Fruit fly (Drosophila melanogaster) whole organism, embryonic: ENCODE results near the gene Adck5.
A peak's percentile ranks its signal among the peaks of the same experiment; 100 is the strongest.

Experiments used
- Asciz ChIP-seq: fragments of 200-800 bp; sonication (Bioruptor generic); optimal IDR thresholded peaks from 2 replicates; lab custom pipeline; 2017; ENCODE audit warnings: missing biosample characterization, mild to moderate bottlenecking, missing genetic modification characterization, missing genetic modification reagents
- Awh ChIP-seq: fragments of 200-800 bp; sonication (Bioruptor generic); IDR thresholded peaks from 2 replicates; pipeline ENCODE4, ENCODE4 v1.3.6; 2022; ENCODE audit warnings: missing biosample characterization, missing genetic modification characterization
- CG1024 ChIP-seq: fragments of 200-800 bp; sonication (Bioruptor generic); IDR thresholded peaks from 2 replicates; pipeline ENCODE4 v1.3.6; 2022; ENCODE audit warnings: missing biosample characterization, missing genetic modification characterization
- CG10543 ChIP-seq: fragments of 200-800 bp; sonication (Bioruptor generic); optimal IDR thresholded peaks from 3 replicates; lab custom pipeline; 2017; ENCODE audit warnings: missing biosample characterization, mild to moderate bottlenecking, missing genetic modification characterization, moderate library complexity
- CG10654 ChIP-seq: fragments of 200-800 bp; sonication (Bioruptor generic); optimal IDR thresholded peaks from 2 replicates; lab custom pipeline; 2016; ENCODE audit warnings: missing biosample characterization, missing genetic modification characterization
- CG12155 ChIP-seq: fragments of 200-800 bp; sonication (Bioruptor generic); optimal IDR thresholded peaks from 3 replicates; lab custom pipeline; 2016; ENCODE audit warnings: missing biosample characterization, missing genetic modification characterization
- CG13287 ChIP-seq: fragments of 200-800 bp; sonication (Bioruptor generic); IDR thresholded peaks from 2 replicates; pipeline ENCODE4 v1.3.6; 2022; ENCODE audit warnings: missing biosample characterization, missing genetic modification characterization; ENCODE audit not compliant: partially characterized antibody
- CG13424 ChIP-seq: fragments of 200-800 bp; sonication (Bioruptor generic); optimal IDR thresholded peaks from 2 replicates; lab custom pipeline; 2019; ENCODE audit warnings: missing biosample characterization, mild to moderate bottlenecking, missing genetic modification characterization, moderate library complexity
- CG13894 ChIP-seq: fragments of 200-800 bp; sonication (Bioruptor generic); optimal IDR thresholded peaks from 3 replicates; lab custom pipeline; 2018; ENCODE audit warnings: missing biosample characterization, mild to moderate bottlenecking, missing genetic modification characterization, moderate library complexity
- CG17359 ChIP-seq: fragments of 200-800 bp; sonication (Bioruptor generic); optimal IDR thresholded peaks from 3 replicates; lab custom pipeline; 2018; ENCODE audit warnings: missing biosample characterization, mild to moderate bottlenecking, missing genetic modification characterization, moderate library complexity
- CG17385 ChIP-seq: fragments of 200-800 bp; sonication (Bioruptor generic); optimal IDR thresholded peaks from 3 replicates; lab custom pipeline; 2018; ENCODE audit warnings: missing biosample characterization, mild to moderate bottlenecking, missing genetic modification characterization
- CG4282 ChIP-seq: fragments of 200-800 bp; sonication (Bioruptor generic); optimal IDR thresholded peaks from 2 replicates; lab custom pipeline; 2016; ENCODE audit warnings: missing biosample characterization, missing genetic modification characterization
- CG4707 ChIP-seq: fragments of 200-800 bp; sonication (Bioruptor generic); optimal IDR thresholded peaks from 2 replicates; lab custom pipeline; 2018; ENCODE audit warnings: missing biosample characterization, mild to moderate bottlenecking, missing genetic modification characterization, moderate library complexity
- CG4820 ChIP-seq: fragments of 200-800 bp; sonication (Bioruptor generic); optimal IDR thresholded peaks from 3 replicates; lab custom pipeline; 2016; ENCODE audit warnings: missing biosample characterization, missing genetic modification characterization
- CG5180 ChIP-seq: fragments of 200-800 bp; sonication (Bioruptor generic); optimal IDR thresholded peaks from 3 replicates; lab custom pipeline; 2017; ENCODE audit warnings: missing biosample characterization, missing genetic modification characterization, mild to moderate bottlenecking, moderate library complexity, missing genetic modification reagents
- CG7786 ChIP-seq: fragments of 200-800 bp; sonication (Bioruptor generic); optimal IDR thresholded peaks from 2 replicates; lab custom pipeline; 2016; ENCODE audit warnings: missing biosample characterization, missing genetic modification characterization
- Dek ChIP-seq: fragments of 200-800 bp; sonication (Bioruptor generic); optimal IDR thresholded peaks from 3 replicates; lab custom pipeline; 2019; ENCODE audit warnings: missing biosample characterization, mild to moderate bottlenecking, missing genetic modification characterization, moderate library complexity
- Drgx ChIP-seq: fragments of 200-800 bp; sonication (Bioruptor generic); IDR thresholded peaks from 2 replicates; pipeline ENCODE4 v1.3.6; 2022; ENCODE audit warnings: missing biosample characterization, missing genetic modification characterization
- Fer2 ChIP-seq: fragments of 200-800 bp; sonication (Bioruptor generic); optimal IDR thresholded peaks from 2 replicates; lab custom pipeline; 2018; ENCODE audit warnings: missing biosample characterization, mild to moderate bottlenecking, missing genetic modification characterization, moderate library complexity
- Hand ChIP-seq: fragments of 200-800 bp; sonication (Bioruptor generic); optimal IDR thresholded peaks from 2 replicates; lab custom pipeline; 2017; ENCODE audit warnings: mild to moderate bottlenecking, missing biosample characterization, missing genetic modification reagents, missing genetic modification characterization
- Hr39 ChIP-seq: fragments of >200 bp; optimal IDR thresholded peaks from 2 replicates; lab custom pipeline; 2017
- Hr78 ChIP-seq, 2 experiments: fragments of 200-800 bp in 1 of 2; fragments of >200 bp in 1 of 2; sonication (Bioruptor generic) in 1 of 2; optimal IDR thresholded peaks; 2 replicates each; lab custom pipeline; 2017 to 2019; ENCODE audit warnings: missing biosample characterization in 2 of 2, missing genetic modification characterization in 2 of 2, mild to moderate bottlenecking in 1 of 2, moderate library complexity in 1 of 2
- Med ChIP-seq: fragments of 200-800 bp; sonication (Bioruptor generic); peaks from one replicate; lab custom pipeline; 2016; ENCODE audit warnings: missing biosample characterization, missing genetic modification characterization, mild to moderate bottlenecking, inconsistent platforms, moderate library complexity
- Mes4 ChIP-seq: fragments of 200-800 bp; sonication (Bioruptor generic); optimal IDR thresholded peaks from 2 replicates; lab custom pipeline; 2016; ENCODE audit warnings: missing biosample characterization, missing genetic modification characterization
- bbx ChIP-seq: fragments of 200-800 bp; sonication (Bioruptor generic); IDR thresholded peaks from 2 replicates; pipeline ENCODE4 v1.3.6; 2022; ENCODE audit warnings: missing biosample characterization, missing genetic modification characterization; ENCODE audit not compliant: partially characterized antibody
- bowl ChIP-seq: fragments of 200-800 bp; sonication (Bioruptor generic); IDR thresholded peaks from 2 replicates; pipeline ENCODE4 v1.3.6; 2022; ENCODE audit warnings: missing biosample characterization, missing genetic modification characterization
- bsh ChIP-seq, 2 experiments: fragments of 200-800 bp; sonication (Bioruptor generic); optimal IDR thresholded peaks; 2 replicates each; lab custom pipeline; 2017 to 2018; ENCODE audit warnings: mild to moderate bottlenecking in 2 of 2, missing biosample characterization in 2 of 2, missing genetic modification characterization in 2 of 2, moderate library complexity in 1 of 2
- croc ChIP-seq: fragments of 200-800 bp; sonication (Bioruptor generic); conservative IDR thresholded peaks from 3 replicates; pipeline ENCODE4 v1.3.6; 2022; ENCODE audit warnings: missing biosample characterization, missing genetic modification characterization
- crol ChIP-seq: fragments of 200-800 bp; sonication (Bioruptor generic); IDR thresholded peaks from 2 replicates; pipeline ENCODE4 v1.3.6; 2022; ENCODE audit warnings: missing biosample characterization, missing genetic modification characterization
- en ChIP-seq: fragments of 200-800 bp; sonication (Bioruptor generic); optimal IDR thresholded peaks from 2 replicates; lab custom pipeline; 2016; ENCODE audit warnings: missing biosample characterization, missing genetic modification characterization
- eve ChIP-seq, 2 experiments: fragments of >200 bp; optimal IDR thresholded peaks; 2 replicates each; lab custom pipeline; 2017; ENCODE audit warnings: missing biosample characterization in 2 of 2, missing genetic modification characterization in 2 of 2
- fd102C ChIP-seq: fragments of 200-800 bp; sonication (Bioruptor generic); optimal IDR thresholded peaks from 2 replicates; lab custom pipeline; 2018; ENCODE audit warnings: missing biosample characterization, mild to moderate bottlenecking, missing genetic modification characterization, moderate library complexity
- grn ChIP-seq: fragments of 200-800 bp; sonication (Bioruptor generic); optimal IDR thresholded peaks from 3 replicates; lab custom pipeline; 2017; ENCODE audit warnings: missing biosample characterization, missing genetic modification characterization
- gro ChIP-seq: fragments of 200-800 bp; sonication (Bioruptor generic); optimal IDR thresholded peaks from 2 replicates; lab custom pipeline; 2016; ENCODE audit warnings: missing biosample characterization, missing genetic modification characterization
- kah ChIP-seq: fragments of 200-800 bp; sonication (Bioruptor generic); optimal IDR thresholded peaks from 2 replicates; lab custom pipeline; 2018; ENCODE audit warnings: missing biosample characterization, mild to moderate bottlenecking, missing genetic modification characterization
- kay ChIP-seq: fragments of 200-800 bp; sonication (Bioruptor generic); optimal IDR thresholded peaks from 2 replicates; lab custom pipeline; 2016; ENCODE audit warnings: missing biosample characterization, missing genetic modification characterization
- lilli ChIP-seq: fragments of 200-800 bp; sonication (Bioruptor generic); optimal IDR thresholded peaks from 3 replicates; lab custom pipeline; 2016; ENCODE audit warnings: missing biosample characterization, missing genetic modification characterization
- luna ChIP-seq: fragments of 200-800 bp; sonication (Bioruptor generic); optimal IDR thresholded peaks from 2 replicates; lab custom pipeline; 2016; ENCODE audit warnings: missing biosample characterization, missing genetic modification characterization
- pb ChIP-seq: fragments of 200-800 bp; sonication (Bioruptor generic); optimal IDR thresholded peaks from 3 replicates; lab custom pipeline; 2016; ENCODE audit warnings: missing biosample characterization, missing genetic modification characterization
- pros ChIP-seq: fragments of 200-800 bp; sonication (Bioruptor generic); optimal IDR thresholded peaks from 3 replicates; lab custom pipeline; 2019; ENCODE audit warnings: missing biosample characterization, mild to moderate bottlenecking, missing genetic modification characterization, moderate library complexity
- sd ChIP-seq: fragments of 200-800 bp; sonication (Bioruptor generic); optimal IDR thresholded peaks from 3 replicates; lab custom pipeline; 2018; ENCODE audit warnings: missing biosample characterization, mild to moderate bottlenecking, missing genetic modification characterization, moderate library complexity
- tap ChIP-seq: fragments of 200-800 bp; optimal IDR thresholded peaks from 3 replicates; lab custom pipeline; 2019; ENCODE audit warnings: missing biosample characterization, mild to moderate bottlenecking, missing genetic modification characterization, moderate library complexity
- vvl ChIP-seq: fragments of 200-800 bp; sonication (Bioruptor generic); IDR thresholded peaks from 2 replicates; pipeline ENCODE4 v1.3.6; 2022; ENCODE audit warnings: missing biosample characterization, missing genetic modification characterization
- wek ChIP-seq: fragments of 200-800 bp; sonication (Bioruptor generic); optimal IDR thresholded peaks from 3 replicates; lab custom pipeline; 2018; ENCODE audit warnings: missing biosample characterization, mild to moderate bottlenecking, missing genetic modification characterization, moderate library complexity

Adck5 gene

DNA sequence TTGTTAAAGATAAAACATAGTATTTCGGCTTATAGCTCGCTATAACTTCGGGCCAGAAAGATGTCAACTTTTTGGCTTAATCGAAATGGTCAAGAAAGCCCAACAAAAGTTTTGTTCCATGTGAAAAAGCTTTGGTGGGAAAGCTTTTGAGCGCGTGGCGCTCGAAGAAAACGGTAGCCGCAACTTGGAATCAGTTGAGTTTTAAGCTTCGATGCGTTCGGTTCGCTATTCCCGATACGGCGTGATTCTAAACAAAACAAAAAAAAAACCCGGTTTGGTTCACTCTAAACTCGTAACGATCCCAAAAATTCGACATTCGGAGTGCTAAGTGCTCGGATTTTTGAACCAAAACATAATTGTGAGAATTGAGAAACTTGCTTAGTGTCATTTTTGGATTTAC lies 33.8 kb upstream of the Adck5 start, which contains the start of gene IRSp53 (continued):
- TF ChIP-seq Hr39 (lab: Kevin White, UChicago) (no peak), Dek (no peak), CG4282 (no peak), kay (GFP tag; lab: Kevin White, UChicago) (no peak), luna (no peak), CG13287 (GFP tag; lab: Robert Waterston, UW) (peak; percentile 31; the same call in 1 of the 2 replicates)
- TF ChIP-seq, all 482 proteins: peak for 14

DNA sequence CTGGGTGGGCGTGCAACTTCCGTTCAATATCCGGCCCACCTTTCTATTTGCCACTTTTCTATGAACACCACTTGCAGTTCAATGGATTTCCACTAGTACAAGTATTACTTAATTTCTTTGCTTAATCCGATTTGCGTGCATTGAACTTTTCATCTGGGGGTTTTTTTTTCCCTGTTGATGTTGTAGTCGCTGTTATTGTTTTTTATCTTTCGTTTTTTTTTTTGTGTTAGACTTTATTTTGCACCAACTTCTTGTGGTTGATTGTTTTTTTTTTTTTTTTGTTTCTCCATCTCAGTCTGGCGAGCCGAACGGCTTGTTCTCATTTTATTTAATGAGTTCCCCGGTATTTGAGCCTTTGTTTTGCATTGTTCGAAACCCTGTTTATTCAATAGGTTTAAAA lies 33.3 kb upstream of the Adck5 start:
- TF ChIP-seq bsh (GFP tag; optimal IDR thresholded peaks at IDR 0.05; lab: Kevin White, UChicago) (peak in 1 of 2 experiments; percentile 2), CG5180 (GFP tag; lab: Kevin White, UChicago) (no peak), eve (GFP tag; optimal IDR thresholded peaks at IDR 0.05; lab: Kevin White, UChicago) (peak in 1 of 2 experiments; percentile 62)

DNA sequence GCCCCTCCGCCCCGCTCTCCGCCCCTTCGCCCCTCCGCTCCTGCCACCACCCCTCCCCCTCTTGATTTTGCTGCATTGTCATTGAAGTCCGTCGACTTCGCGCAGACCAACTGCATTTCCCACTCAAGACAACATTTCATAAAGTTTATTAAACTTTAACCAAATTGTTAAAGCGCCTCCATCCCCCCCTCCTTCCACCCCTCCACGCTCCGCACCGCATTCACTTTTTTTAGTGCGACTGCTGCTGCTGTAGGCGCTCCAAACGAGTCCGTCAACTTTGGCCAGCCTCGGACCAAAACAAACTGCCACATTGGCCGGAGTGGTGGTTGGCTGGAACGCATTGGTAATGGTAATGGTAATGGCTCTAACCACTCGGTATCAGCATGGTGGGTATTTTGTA lies 30.8 kb upstream of the Adck5 start:
- TF ChIP-seq bbx (GFP tag; lab: Robert Waterston, UW) (0 out of 2 replicates have a peak, but pooled peaks have one; percentile 17), kah (GFP tag; lab: Kevin White, UChicago) (no peak), Drgx (GFP tag; lab: Robert Waterston, UW) (0 out of 2 replicates have a peak, but pooled peaks have one; percentile 17), crol (GFP tag; lab: Robert Waterston, UW) (peak; percentile 78)

DNA sequence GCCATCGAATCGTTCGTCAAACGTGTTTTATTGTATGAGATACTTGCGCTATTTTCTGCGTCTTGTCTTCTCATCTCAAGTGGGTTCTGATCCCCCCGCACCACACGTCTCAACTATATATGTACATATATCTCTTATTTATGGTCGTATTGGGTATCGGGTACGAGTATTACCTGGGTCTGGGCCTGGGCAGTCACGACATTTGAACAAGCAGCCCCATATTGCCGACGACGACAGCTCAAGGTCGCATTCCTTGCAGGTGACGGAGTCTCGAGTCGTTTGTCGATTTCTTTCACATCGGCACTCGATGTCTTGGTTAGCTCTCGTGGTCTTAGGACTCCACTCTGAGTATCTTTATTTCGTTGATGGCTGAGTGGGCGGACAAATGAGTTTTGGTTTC lies 24.6 kb upstream of the Adck5 start:
- 0 out of 2 replicates have a peak, but pooled peaks have one; percentile 10 for TF ChIP-seq bowl (GFP tag; lab: Robert Waterston, UW)
- TF ChIP-seq CG1024 (GFP tag; lab: Robert Waterston, UW) = no peak
- TF ChIP-seq CG13894 (tag; lab: Kevin White, UChicago) = peak; percentile 85
- TF ChIP-seq sd (tag; lab: Kevin White, UChicago) = peak; percentile 92

DNA sequence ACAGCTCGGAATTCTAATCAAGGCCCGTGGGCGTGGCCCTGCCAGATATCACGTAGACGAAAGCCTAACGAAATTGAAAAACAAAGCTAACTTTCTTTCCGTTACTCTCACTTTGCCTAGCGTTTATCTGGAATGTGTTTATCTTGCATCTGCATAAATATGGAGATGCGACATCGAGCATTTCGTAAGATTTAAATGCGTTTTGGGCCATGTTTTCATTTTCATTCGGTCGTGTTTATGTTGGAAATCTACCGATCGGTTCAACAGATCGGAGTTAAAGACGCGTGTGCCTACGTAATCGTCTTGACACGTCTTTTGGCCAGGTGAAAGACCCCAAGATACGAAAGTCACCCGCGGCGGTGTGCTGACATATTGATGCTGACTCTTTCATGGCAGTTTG lies 21.9 kb upstream of the Adck5 start:
- TF ChIP-seq croc (GFP tag; lab: Robert Waterston, UW) (no peak), CG7786 (GFP tag; lab: Kevin White, UChicago) (no peak), Hr78 (GFP tag; optimal IDR thresholded peaks at IDR 0.05; lab: Kevin White, UChicago) (peak in 1 of 2 experiments; percentile 14), Awh (GFP tag; lab: Robert Waterston, UW) (peak; percentile 54; the same call in 1 of the 2 replicates), tap (tag; lab: Kevin White, UChicago) (no peak), Med (GFP tag; lab: Kevin White, UChicago) (no peak), Mes4 (GFP tag; lab: Kevin White, UChicago) (no peak), vvl (peak; percentile 75; the same call in 1 of the 2 replicates), pros (GFP tag; lab: Kevin White, UChicago) (peak; percentile 96), en (no peak), CG10543 (GFP tag; lab: Kevin White, UChicago) (no peak), Hand (no peak), CG4707 (GFP tag; lab: Kevin White, UChicago) (no peak), CG17385 (no peak), grn (GFP tag; lab: Kevin White, UChicago) (peak; percentile 82), wek (GFP tag; lab: Kevin White, UChicago) (no peak), Fer2 (tag; lab: Kevin White, UChicago) (no peak), gro (no peak), CG12155 (GFP tag; lab: Kevin White, UChicago) (no peak), fd102C (GFP tag; lab: Kevin White, UChicago) (no peak), CG17359 (no peak), CG10654 (no peak), lilli (GFP tag; lab: Kevin White, UChicago) (no peak), Asciz (GFP tag; lab: Kevin White, UChicago) (no peak), CG13424 (tag; lab: Kevin White, UChicago) (no peak), CG4820 (GFP tag; lab: Kevin White, UChicago) (no peak), pb (GFP tag; lab: Kevin White, UChicago) (no peak)
